Worm (Caenorhabditis elegans): Measurements from ENCODE around the gene pqn-89.

The pqn-89 gene

ce11 chrIV:6522305-6522917 lies 15.9 kb downstream of the pqn-89 start, which contains the start of gene ddi-1:
ddi-1 (plus strand) TSS chrIV:6522867.
- no peak for TF ChIP-seq fos-1 (tag; optimal IDR thresholded peaks at IDR 0.05)
- TF ChIP-seq blmp-1 (tag; optimal IDR thresholded peaks at IDR 0.05; ENCODE audit: insufficient read depth) = no peak
- no peak for TF ChIP-seq egl-27 (tag; optimal IDR thresholded peaks at IDR 0.05)
- no peak for TF ChIP-seq nhr-12 (tag; optimal IDR thresholded peaks at IDR 0.05)
- no peak for TF ChIP-seq ztf-4 (tag; optimal IDR thresholded peaks at IDR 0.05)
- TF ChIP-seq elt-3 (tag; optimal IDR thresholded peaks at IDR 0.05) = no peak
- TF ChIP-seq gmeb-1 (tag; optimal IDR thresholded peaks at IDR 0.05) = no peak
- no peak for TF ChIP-seq C34F6.9 (tag; optimal IDR thresholded peaks at IDR 0.05)
- TF ChIP-seq alr-1 (tag; optimal IDR thresholded peaks at IDR 0.05) = no peak
- TF ChIP-seq nhr-23 (tag; optimal IDR thresholded peaks at IDR 0.05) = no peak
- no peak for TF ChIP-seq sem-4 (tag; optimal IDR thresholded peaks at IDR 0.05)
- TF ChIP-seq ceh-82 (tag; optimal IDR thresholded peaks at IDR 0.05) = no peak
- no peak for TF ChIP-seq zag-1 (tag; optimal IDR thresholded peaks at IDR 0.05)
- no peak for TF ChIP-seq dmd-4 (tag; optimal IDR thresholded peaks at IDR 0.05)

- TF ChIP-seq lsy-2 (tag; optimal IDR thresholded peaks at IDR 0.05) (no peak), zag-1 (tag; optimal IDR thresholded peaks at IDR 0.05) (no peak), C34F6.9 (tag; optimal IDR thresholded peaks at IDR 0.05) (no peak), sem-4 (tag; optimal IDR thresholded peaks at IDR 0.05) (no peak), nhr-23 (tag; optimal IDR thresholded peaks at IDR 0.05) (no peak), ama-1 (optimal IDR thresholded peaks at IDR 0.05) (no peak)
These were observed 17.2 kb downstream of the pqn-89 start for ce11 chrIV:6523773-6524172.

ce11 chrIV:6524531-6524930 lies 18.0 kb downstream of the pqn-89 start, which contains the start of gene C01G5.5:
C01G5.5 (plus strand) TSS chrIV:6524610.
- TF ChIP-seq Y55F3AM.14 (GFP tag; optimal IDR thresholded peaks at IDR 0.05) (no peak), lsy-2 (tag; optimal IDR thresholded peaks at IDR 0.05) (no peak), lin-13 (GFP tag; optimal IDR thresholded peaks at IDR 0.05) (no peak)

- TF ChIP-seq ama-1 (optimal IDR thresholded peaks at IDR 0.05) (no peak), nhr-237 (tag; optimal IDR thresholded peaks at IDR 0.05) (no peak), unc-62 (GFP tag; optimal IDR thresholded peaks at IDR 0.05) (no peak), skn-1 (tag; optimal IDR thresholded peaks at IDR 0.05) (no peak), sma-3 (GFP tag; optimal IDR thresholded peaks at IDR 0.05) (no peak), lin-13 (GFP tag; optimal IDR thresholded peaks at IDR 0.05) (no peak)
These were observed 20.0 kb downstream of the pqn-89 start for ce11 chrIV:6526522-6526921.

ce11 chrIV:6528202-6528601 lies 21.7 kb downstream of the pqn-89 start:
- TF ChIP-seq alr-1 (tag; optimal IDR thresholded peaks at IDR 0.05) (no peak), nhr-237 (tag; optimal IDR thresholded peaks at IDR 0.05) (no peak), snpc-4 (tag; optimal IDR thresholded peaks at IDR 0.05) (no peak), mab-5 (tag; optimal IDR thresholded peaks at IDR 0.05) (no peak), ceh-82 (tag; optimal IDR thresholded peaks at IDR 0.05) (no peak), ceh-16 (tag; optimal IDR thresholded peaks at IDR 0.05) (no peak), lsy-2 (tag; optimal IDR thresholded peaks at IDR 0.05) (no peak), blmp-1 (tag; optimal IDR thresholded peaks at IDR 0.05; ENCODE audit: insufficient read depth) (no peak), elt-1 (tag; optimal IDR thresholded peaks at IDR 0.05) (no peak), peb-1 (tag; optimal IDR thresholded peaks at IDR 0.05) (no peak), nhr-21 (tag; optimal IDR thresholded peaks at IDR 0.05) (no peak)

ce11 chrIV:6529832-6530231 lies 23.3 kb downstream of the pqn-89 start:
- no peak for TF ChIP-seq ztf-11 (tag; optimal IDR thresholded peaks at IDR 0.05)
- no peak for TF ChIP-seq ZK546.5 (tag; optimal IDR thresholded peaks at IDR 0.05)
- TF ChIP-seq sma-3 (GFP tag; optimal IDR thresholded peaks at IDR 0.05) = no peak
- no peak for TF ChIP-seq nhr-23 (tag; optimal IDR thresholded peaks at IDR 0.05)
- no peak for TF ChIP-seq elt-3 (tag; optimal IDR thresholded peaks at IDR 0.05)
- TF ChIP-seq blmp-1 (tag; optimal IDR thresholded peaks at IDR 0.05; ENCODE audit: insufficient read depth) = no peak

ce11 chrIV:6531450-6531849 lies 24.9 kb downstream of the pqn-89 start, which contains the start of gene C01G5.4:
C01G5.4 (plus strand) TSS chrIV:6531750.
- TF ChIP-seq sma-9 (GFP tag; optimal IDR thresholded peaks at IDR 0.05) (no peak), sma-9 (tag; optimal IDR thresholded peaks at IDR 0.05) (no peak), nhr-6 (tag; optimal IDR thresholded peaks at IDR 0.05) (no peak), ama-1 (optimal IDR thresholded peaks at IDR 0.05) (no peak), elt-3 (tag; optimal IDR thresholded peaks at IDR 0.05) (no peak), R02D3.7 (tag; optimal IDR thresholded peaks at IDR 0.05) (no peak), lin-39 (tag; optimal IDR thresholded peaks at IDR 0.05) (no peak), ceh-82 (tag; optimal IDR thresholded peaks at IDR 0.05) (no peak), elt-1 (tag; optimal IDR thresholded peaks at IDR 0.05) (no peak), ztf-1 (GFP tag; conservative IDR thresholded peaks at IDR 0.05) (no peak), fos-1 (tag; optimal IDR thresholded peaks at IDR 0.05) (no peak), mdl-1 (tag; optimal IDR thresholded peaks at IDR 0.05) (no peak)
